Fruit fly (Drosophila melanogaster) whole organism, prepupa: ENCODE measurements around the gene Grik.

Experiments
- CG10631 ChIP-seq: fragments of 200-800 bp; sonication (Bioruptor generic); optimal IDR thresholded peaks from 2 replicates; lab custom pipeline; 2016; ENCODE audit warnings: missing biosample characterization, missing genetic modification characterization
- CG10669 ChIP-seq: fragments of 200-800 bp; sonication (Bioruptor generic); optimal IDR thresholded peaks from 3 replicates; lab custom pipeline; 2018; ENCODE audit warnings: missing biosample characterization, mild to moderate bottlenecking, missing genetic modification characterization, moderate library complexity
- CG11294 ChIP-seq: fragments of 200-800 bp; sonication (Bioruptor generic); IDR thresholded peaks from 2 replicates; pipeline ENCODE4 v1.3.6; 2022; ENCODE audit warnings: missing biosample characterization, missing genetic modification characterization
- CG11762 ChIP-seq: fragments of 200-800 bp; sonication (Bioruptor generic); optimal IDR thresholded peaks from 3 replicates; lab custom pipeline; 2016; ENCODE audit warnings: missing biosample characterization, missing genetic modification characterization; ENCODE audit not compliant: insufficient read depth
- CG11902 ChIP-seq: fragments of 200-800 bp; sonication (Bioruptor generic); optimal IDR thresholded peaks from 3 replicates; lab custom pipeline; 2016; ENCODE audit warnings: missing biosample characterization, missing genetic modification characterization
- CG15336 ChIP-seq: fragments of 200-800 bp; sonication (Bioruptor generic); IDR thresholded peaks from 2 replicates; pipeline ENCODE4 v1.3.6; 2022; ENCODE audit warnings: missing biosample characterization, missing genetic modification characterization
- CG31627 ChIP-seq: fragments of 200-800 bp; sonication (Bioruptor generic); optimal IDR thresholded peaks from 3 replicates; lab custom pipeline; 2016; ENCODE audit warnings: missing biosample characterization, missing genetic modification characterization
- CG32006 ChIP-seq: fragments of 200-800 bp; sonication (Bioruptor generic); optimal IDR thresholded peaks from 3 replicates; lab custom pipeline; 2017; ENCODE audit warnings: missing biosample characterization, mild to moderate bottlenecking, missing genetic modification characterization
- CG34406 ChIP-seq: fragments of 200-800 bp; sonication (Bioruptor generic); optimal IDR thresholded peaks from 3 replicates; lab custom pipeline; 2016; ENCODE audit warnings: missing biosample characterization, missing genetic modification characterization
- CG3919 ChIP-seq: fragments of 200-800 bp; sonication (Bioruptor generic); optimal IDR thresholded peaks from 3 replicates; lab custom pipeline; 2016; ENCODE audit warnings: missing biosample characterization, missing genetic modification characterization
- CG4318 ChIP-seq: fragments of 200-800 bp; sonication (Bioruptor generic); optimal IDR thresholded peaks from 3 replicates; lab custom pipeline; 2017; ENCODE audit warnings: missing biosample characterization, mild to moderate bottlenecking, missing genetic modification characterization
- CG6163 ChIP-seq: fragments of 200-800 bp; sonication (Bioruptor generic); IDR thresholded peaks from 3 replicates; pipeline ENCODE4 v1.3.6; 2022; ENCODE audit warnings: missing biosample characterization, missing genetic modification characterization
- CG6808 ChIP-seq: fragments of 200-800 bp; sonication (Bioruptor generic); optimal IDR thresholded peaks from 3 replicates; lab custom pipeline; 2017; ENCODE audit warnings: missing biosample characterization, missing genetic modification characterization, mild to moderate bottlenecking, moderate library complexity, missing genetic modification reagents
- CG6854 ChIP-seq: fragments of 200-800 bp; sonication (Bioruptor generic); optimal IDR thresholded peaks from 2 replicates; lab custom pipeline; 2017; ENCODE audit warnings: missing biosample characterization, mild to moderate bottlenecking, missing genetic modification characterization
- CG7368 ChIP-seq: fragments of 200-800 bp; sonication (Bioruptor generic); optimal IDR thresholded peaks from 3 replicates; lab custom pipeline; 2016; ENCODE audit warnings: missing biosample characterization, missing genetic modification characterization
- CG8119 ChIP-seq: fragments of 200-800 bp; sonication (Bioruptor generic); IDR thresholded peaks from 3 replicates; pipeline ENCODE4 v1.3.6; 2022; ENCODE audit warnings: missing biosample characterization, missing genetic modification characterization
- CG8319 ChIP-seq: fragments of 200-800 bp; sonication (Bioruptor generic); optimal IDR thresholded peaks from 3 replicates; lab custom pipeline; 2016; ENCODE audit warnings: missing biosample characterization, missing genetic modification characterization
- CG9139 ChIP-seq: fragments of 200-800 bp; sonication (Bioruptor generic); optimal IDR thresholded peaks from 3 replicates; lab custom pipeline; 2017; ENCODE audit warnings: missing biosample characterization, mild to moderate bottlenecking, missing genetic modification characterization
- Eip75B ChIP-seq: fragments of 200-800 bp; sonication (Bioruptor generic); optimal IDR thresholded peaks from 3 replicates; lab custom pipeline; 2016; ENCODE audit warnings: missing biosample characterization, missing genetic modification characterization
- Eip78C ChIP-seq: fragments of 200-800 bp; sonication (Bioruptor generic); peaks from one replicate; lab custom pipeline; 2016; ENCODE audit warnings: missing biosample characterization, missing genetic modification characterization
- Eip93F ChIP-seq: fragments of 200-800 bp; sonication (Bioruptor generic); optimal IDR thresholded peaks from 2 replicates; lab custom pipeline; 2016; ENCODE audit warnings: missing biosample characterization, mild to moderate bottlenecking, missing genetic modification characterization
- Hr38 ChIP-seq: sonication (Bioruptor generic); optimal IDR thresholded peaks from 2 replicates; lab custom pipeline; 2016; ENCODE audit warnings: missing biosample characterization, missing genetic modification characterization
- Hr39 ChIP-seq: fragments of 200-800 bp; sonication (Bioruptor generic); optimal IDR thresholded peaks from 2 replicates; lab custom pipeline; 2016; ENCODE audit warnings: missing biosample characterization, missing genetic modification characterization
- Hr4 ChIP-seq: fragments of 200-800 bp; sonication (Bioruptor generic); optimal IDR thresholded peaks from 3 replicates; lab custom pipeline; 2016; ENCODE audit warnings: missing biosample characterization, missing genetic modification characterization
- OdsH ChIP-seq: fragments of 200-800 bp; sonication (Bioruptor generic); optimal IDR thresholded peaks from 3 replicates; lab custom pipeline; 2016; ENCODE audit warnings: missing biosample characterization, missing genetic modification characterization
- Smox ChIP-seq: fragments of 200-800 bp; sonication (Bioruptor generic); optimal IDR thresholded peaks from 3 replicates; lab custom pipeline; 2016; ENCODE audit warnings: missing biosample characterization, missing genetic modification characterization
- Sox14 ChIP-seq: fragments of 200-800 bp; sonication (Bioruptor generic); optimal IDR thresholded peaks from 3 replicates; lab custom pipeline; 2016; ENCODE audit warnings: missing biosample characterization, missing genetic modification characterization
- achi ChIP-seq: fragments of 200-800 bp; sonication (Bioruptor generic); optimal IDR thresholded peaks from 3 replicates; lab custom pipeline; 2016; ENCODE audit warnings: missing biosample characterization, missing genetic modification characterization
- cyc ChIP-seq: fragments of 200-800 bp; sonication (Bioruptor generic); optimal IDR thresholded peaks from 3 replicates; lab custom pipeline; 2016; ENCODE audit warnings: missing biosample characterization, missing genetic modification characterization
- dsx ChIP-seq: fragments of 200-800 bp; optimal IDR thresholded peaks from 3 replicates; lab custom pipeline; 2019; ENCODE audit warnings: missing biosample characterization, mild to moderate bottlenecking, missing genetic modification characterization, moderate library complexity; ENCODE audit not compliant: poor library complexity, severe bottlenecking
- eg ChIP-seq: fragments of 200-800 bp; sonication (Bioruptor generic); IDR thresholded peaks from 3 replicates; pipeline ENCODE4 v1.3.6; 2022; ENCODE audit warnings: missing biosample characterization, missing genetic modification characterization
- esn ChIP-seq: fragments of 200-800 bp; sonication (Bioruptor generic); optimal IDR thresholded peaks from 2 replicates; lab custom pipeline; 2016; ENCODE audit warnings: missing biosample characterization, mild to moderate bottlenecking, missing genetic modification characterization, moderate library complexity
- fd85E ChIP-seq: fragments of 200-800 bp; sonication (Bioruptor generic); optimal IDR thresholded peaks from 3 replicates; lab custom pipeline; 2016; ENCODE audit warnings: missing biosample characterization, missing genetic modification characterization
- fkh ChIP-seq: fragments of 200-800 bp; sonication (Bioruptor generic); optimal IDR thresholded peaks from 3 replicates; lab custom pipeline; 2017; ENCODE audit warnings: missing biosample characterization, mild to moderate bottlenecking, missing genetic modification characterization, moderate library complexity
- pdm3 ChIP-seq: fragments of 200-800 bp; sonication (Bioruptor generic); optimal IDR thresholded peaks from 3 replicates; lab custom pipeline; 2016; ENCODE audit warnings: missing biosample characterization, missing genetic modification characterization
- spab ChIP-seq: fragments of 200-800 bp; sonication (Bioruptor generic); optimal IDR thresholded peaks from 2 replicates; lab custom pipeline; 2017; ENCODE audit warnings: missing biosample characterization, mild to moderate bottlenecking, missing genetic modification characterization, missing genetic modification reagents

Gene Grik

dm6 chr3R:20901656-20902055, at the start of gene Grik:
TSS of gene Grik (plus strand) at chr3R:20901956.
- TF ChIP-seq spab (GFP tag; lab: Kevin White, UChicago), result no peak
- TF ChIP-seq CG8319 (GFP tag; lab: Kevin White, UChicago), result no peak
- no peak for TF ChIP-seq pdm3 (GFP tag; lab: Kevin White, UChicago)
- TF ChIP-seq eg (GFP tag; lab: Robert Waterston, UW), result no peak
- no peak for TF ChIP-seq fd85E (GFP tag; lab: Kevin White, UChicago)
- no peak for TF ChIP-seq CG31627 (GFP tag; lab: Kevin White, UChicago)
- no peak for TF ChIP-seq Eip75B (GFP tag; lab: Kevin White, UChicago)
- no peak for TF ChIP-seq esn (GFP tag; lab: Kevin White, UChicago)
- TF ChIP-seq CG8119 (GFP tag; lab: Robert Waterston, UW), result no peak

- TF ChIP-seq CG8119 (GFP tag; lab: Robert Waterston, UW), result no peak
- no peak for TF ChIP-seq eg (GFP tag; lab: Robert Waterston, UW)
- TF ChIP-seq Eip93F (GFP tag; lab: Kevin White, UChicago), result no peak
- TF ChIP-seq CG6163 (GFP tag; lab: Robert Waterston, UW), result no peak
- TF ChIP-seq CG11902 (GFP tag; lab: Kevin White, UChicago), result no peak
- TF ChIP-seq Hr39 (GFP tag; lab: Kevin White, UChicago), result no peak
- TF ChIP-seq CG4318 (GFP tag; lab: Kevin White, UChicago), result no peak
- TF ChIP-seq CG9139 (GFP tag; lab: Kevin White, UChicago), result no peak
- TF ChIP-seq Hr4 (GFP tag; lab: Kevin White, UChicago), result no peak
- TF ChIP-seq cyc (GFP tag; lab: Kevin White, UChicago), result no peak
- no peak for TF ChIP-seq CG34406 (GFP tag; lab: Kevin White, UChicago)
- TF ChIP-seq CG6854 (GFP tag; lab: Kevin White, UChicago), result no peak
- no peak for TF ChIP-seq Sox14
- TF ChIP-seq pdm3 (GFP tag; lab: Kevin White, UChicago), result no peak
- no peak for TF ChIP-seq dsx (GFP tag; lab: Kevin White, UChicago)
- TF ChIP-seq fd85E (GFP tag; lab: Kevin White, UChicago), result no peak
- no peak for TF ChIP-seq Eip78C
- TF ChIP-seq esn (GFP tag; lab: Kevin White, UChicago), result no peak
Measured at dm6 chr3R:20859845-20860244, 41.9 kb upstream of the Grik start, which contains the start of gene Ir93a. TSS of gene Ir93a (minus strand) at chr3R:20859945.

dm6 chr3R:20866204-20866603, 35.6 kb upstream of the Grik start, which contains the start of gene KaiR1D:
TSS of gene KaiR1D (minus strand) at chr3R:20866231.
- no peak for TF ChIP-seq Hr38 (GFP tag; lab: Kevin White, UChicago)
- no peak for TF ChIP-seq CG6854 (GFP tag; lab: Kevin White, UChicago)
- TF ChIP-seq CG32006 (GFP tag; lab: Kevin White, UChicago), result no peak
- peak; percentile 27 for TF ChIP-seq CG7368 (GFP tag; lab: Kevin White, UChicago)
- TF ChIP-seq achi (GFP tag; lab: Kevin White, UChicago), result peak; percentile 38

dm6 chr3R:20870736-20871135, 31.0 kb upstream of the Grik start, which contains the start of gene TotA:
TSS of gene TotA (plus strand) at chr3R:20871036.
- no peak for TF ChIP-seq Hr4 (GFP tag; lab: Kevin White, UChicago)
- no peak for TF ChIP-seq CG10631 (GFP tag; lab: Kevin White, UChicago)

DNA sequence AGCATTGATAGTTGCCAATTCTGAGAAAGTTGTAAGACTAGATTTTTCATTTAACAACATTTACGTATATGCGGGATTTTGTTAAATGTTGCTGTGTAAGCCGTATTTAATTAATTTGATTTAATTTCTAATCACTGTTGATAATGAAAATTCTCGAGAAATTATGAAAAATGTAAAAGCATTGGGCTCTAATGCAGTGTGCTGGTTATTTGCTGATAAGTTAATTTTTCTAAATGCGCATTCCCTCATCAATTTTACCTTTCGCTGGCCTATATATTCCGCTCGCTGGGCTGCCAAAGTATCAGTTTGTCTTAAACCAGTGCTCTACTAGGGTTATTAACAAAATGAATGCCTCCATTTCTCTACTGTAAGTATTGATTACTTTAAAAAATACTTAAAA, 29.1 kb upstream of the Grik start, which contains the start of gene TotC:
TotC (plus strand) TSS at position 301 of the 400 bp plus-strand sequence.
- TF ChIP-seq OdsH (GFP tag; lab: Kevin White, UChicago) (no peak), pdm3 (GFP tag; lab: Kevin White, UChicago) (no peak), CG10669 (GFP tag; lab: Kevin White, UChicago) (no peak), Eip75B (GFP tag; lab: Kevin White, UChicago) (no peak), CG6808 (GFP tag; lab: Kevin White, UChicago) (no peak), CG3919 (GFP tag; lab: Kevin White, UChicago) (no peak), Hr4 (GFP tag; lab: Kevin White, UChicago) (no peak), CG15336 (GFP tag; lab: Robert Waterston, UW) (no peak), Sox14 (no peak), CG11294 (GFP tag; lab: Robert Waterston, UW) (no peak), CG8119 (GFP tag; lab: Robert Waterston, UW) (no peak), achi (GFP tag; lab: Kevin White, UChicago) (no peak), CG11762 (GFP tag; lab: Kevin White, UChicago) (no peak), Hr38 (GFP tag; lab: Kevin White, UChicago) (no peak), Smox (no peak), CG6163 (GFP tag; lab: Robert Waterston, UW) (no peak), fkh (GFP tag; lab: Kevin White, UChicago) (no peak)
